Worm (Caenorhabditis elegans): ENCODE measurements around the gene txt-19.

ce11 chrIV:12871445-12871947 lies 25.8 kb downstream of the txt-19 start, which contains the start of gene clec-187:
- TF ChIP-seq pha-4 (tag; optimal IDR thresholded peaks at IDR 0.05), result no peak
- TF ChIP-seq ces-1 (GFP tag; optimal IDR thresholded peaks at IDR 0.05), result no peak
- no peak for TF ChIP-seq lin-13 (tag; optimal IDR thresholded peaks at IDR 0.05)
- no peak for TF ChIP-seq snpc-4 (tag; optimal IDR thresholded peaks at IDR 0.05)
- no peak for TF ChIP-seq elt-1 (tag; optimal IDR thresholded peaks at IDR 0.05; ENCODE audit: borderline replicate concordance, insufficient read depth)
- TF ChIP-seq mab-5 (tag; optimal IDR thresholded peaks at IDR 0.05), result no peak
- TF ChIP-seq unc-39 (tag; optimal IDR thresholded peaks at IDR 0.05), result no peak
- TF ChIP-seq flh-1 (GFP tag; optimal IDR thresholded peaks at IDR 0.05), result no peak
- TF ChIP-seq unc-62 (GFP tag; optimal IDR thresholded peaks at IDR 0.05), result no peak
